Fruit fly (Drosophila melanogaster) whole organism, embryonic: Measurements from ENCODE around the gene CG7484.

Experiments used
- Ada2b ChIP-seq: fragments of 200-800 bp; sonication (Bioruptor generic); IDR thresholded peaks from 2 replicates; pipeline ENCODE4 v1.3.6; 2022; ENCODE audit warnings: missing biosample characterization, missing genetic modification characterization
- BEAF-32 ChIP-seq: fragments of 200-800 bp; sonication (Bioruptor generic); optimal IDR thresholded peaks from 3 replicates; lab custom pipeline; 2017; ENCODE audit warnings: missing biosample characterization, missing genetic modification characterization, mild to moderate bottlenecking, moderate library complexity, missing genetic modification reagents
- CG12659 ChIP-seq: fragments of 200-800 bp; sonication (Bioruptor generic); optimal IDR thresholded peaks from 3 replicates; lab custom pipeline; 2017; ENCODE audit warnings: mild to moderate bottlenecking, missing biosample characterization, missing genetic modification reagents, missing genetic modification characterization
- CG12744 ChIP-seq: fragments of 200-800 bp; sonication (Bioruptor generic); optimal IDR thresholded peaks from 2 replicates; lab custom pipeline; 2016; ENCODE audit warnings: missing biosample characterization, missing genetic modification characterization
- CG14050 ChIP-seq: fragments of 200-800 bp; sonication (Bioruptor generic); IDR thresholded peaks from 3 replicates; pipeline ENCODE4 v1.3.6; 2022; ENCODE audit warnings: missing biosample characterization, missing genetic modification characterization
- CG1603 ChIP-seq: fragments of 200-800 bp; sonication (Bioruptor generic); optimal IDR thresholded peaks from 2 replicates; lab custom pipeline; 2019; ENCODE audit warnings: missing biosample characterization, mild to moderate bottlenecking, missing genetic modification characterization, moderate library complexity
- CG16813 ChIP-seq: fragments of 200-800 bp; sonication (Bioruptor generic); IDR thresholded peaks from 3 replicates; pipeline ENCODE4 v1.3.6; 2022; ENCODE audit warnings: missing biosample characterization, missing genetic modification characterization; ENCODE audit not compliant: partially characterized antibody
- CG18262 ChIP-seq: fragments of 200-800 bp; optimal IDR thresholded peaks from 3 replicates; lab custom pipeline; 2019; ENCODE audit warnings: missing biosample characterization, mild to moderate bottlenecking, missing genetic modification characterization, moderate library complexity
- CG2120 ChIP-seq: fragments of 200-800 bp; sonication (Bioruptor generic); optimal IDR thresholded peaks from 3 replicates; lab custom pipeline; 2016; ENCODE audit warnings: missing biosample characterization, missing genetic modification characterization
- CG2875 ChIP-seq: fragments of 200-800 bp; sonication (Bioruptor generic); optimal IDR thresholded peaks from 2 replicates; lab custom pipeline; 2017; ENCODE audit warnings: missing biosample characterization, mild to moderate bottlenecking, missing genetic modification characterization, missing genetic modification reagents
- CG3065 ChIP-seq: fragments of 200-800 bp; sonication (Bioruptor generic); optimal IDR thresholded peaks from 2 replicates; lab custom pipeline; 2016; ENCODE audit warnings: missing biosample characterization, missing genetic modification characterization
- CG3847 ChIP-seq: fragments of 200-800 bp; sonication (Bioruptor generic); IDR thresholded peaks from 2 replicates; pipeline ENCODE4 v1.3.6; 2022; ENCODE audit warnings: missing biosample characterization, missing genetic modification characterization
- CG4820 ChIP-seq: fragments of 200-800 bp; sonication (Bioruptor generic); optimal IDR thresholded peaks from 3 replicates; lab custom pipeline; 2016; ENCODE audit warnings: missing biosample characterization, missing genetic modification characterization
- CG6683 ChIP-seq: fragments of 200-800 bp; sonication (Bioruptor generic); optimal IDR thresholded peaks from 2 replicates; lab custom pipeline; 2017; ENCODE audit warnings: missing biosample characterization, mild to moderate bottlenecking, missing genetic modification characterization, missing genetic modification reagents
- CG8290 ChIP-seq, 3 experiments: fragments of 200-800 bp; sonication (Bioruptor generic); optimal IDR thresholded peaks; 2 replicates each; lab custom pipeline; 2016 to 2019; ENCODE audit warnings: missing biosample characterization in 3 of 3, missing genetic modification characterization in 3 of 3, mild to moderate bottlenecking in 2 of 3, moderate library complexity in 1 of 3
- Dbx ChIP-seq: fragments of 200-800 bp; sonication (Bioruptor generic); IDR thresholded peaks from 3 replicates; pipeline ENCODE4 v1.3.6; 2022; ENCODE audit warnings: missing biosample characterization, missing genetic modification characterization
- Dll ChIP-seq: fragments of 200-800 bp; sonication (Bioruptor generic); IDR thresholded peaks from 4 replicates; pipeline ENCODE4 v1.3.6; 2022; ENCODE audit warnings: missing biosample characterization, missing genetic modification characterization; ENCODE audit not compliant: partially characterized antibody
- E2f2 ChIP-seq: fragments of 200-800 bp; sonication (Bioruptor generic); IDR thresholded peaks from 2 replicates; pipeline ENCODE4 v1.3.6; 2022; ENCODE audit warnings: missing biosample characterization, missing genetic modification characterization
- Elba2 ChIP-seq: fragments of 200-800 bp; sonication (Bioruptor generic); optimal IDR thresholded peaks from 3 replicates; lab custom pipeline; 2016; ENCODE audit warnings: missing biosample characterization, missing genetic modification characterization
- HLH3B ChIP-seq: fragments of 200-800 bp; sonication (Bioruptor generic); IDR thresholded peaks from 2 replicates; pipeline ENCODE4 v1.3.6; 2022; ENCODE audit warnings: missing biosample characterization, missing genetic modification characterization
- Kr ChIP-seq: fragments of 200-800 bp; sonication (Bioruptor generic); optimal IDR thresholded peaks from 2 replicates; lab custom pipeline; 2017; ENCODE audit warnings: missing biosample characterization, mild to moderate bottlenecking, missing genetic modification characterization
- Oaz ChIP-seq: fragments of 200-800 bp; sonication (Bioruptor generic); IDR thresholded peaks from 2 replicates; pipeline ENCODE4 v1.3.6; 2022; ENCODE audit warnings: missing biosample characterization, missing genetic modification characterization
- Opbp ChIP-seq: fragments of 200-800 bp; sonication (Bioruptor generic); IDR thresholded peaks from 3 replicates; pipeline ENCODE4 v1.3.6; 2022; ENCODE audit warnings: missing biosample characterization, missing genetic modification characterization; ENCODE audit not compliant: partially characterized antibody
- Rfx ChIP-seq: fragments of 200-800 bp; sonication (Bioruptor generic); IDR thresholded peaks from 2 replicates; pipeline ENCODE4 v1.3.6; 2022; ENCODE audit warnings: missing biosample characterization, missing genetic modification characterization
- Rx ChIP-seq: fragments of 200-800 bp; sonication (Bioruptor generic); IDR thresholded peaks from 2 replicates; pipeline ENCODE4 v1.3.6; 2022; ENCODE audit warnings: missing biosample characterization, missing genetic modification characterization
- Scr ChIP-seq: fragments of 200-800 bp; sonication (Bioruptor generic); IDR thresholded peaks from 2 replicates; pipeline ENCODE4 v1.3.6; 2022; ENCODE audit warnings: missing biosample characterization, missing genetic modification characterization; ENCODE audit not compliant: partially characterized antibody
- Six4 ChIP-seq: fragments of 200-800 bp; sonication (Bioruptor generic); optimal IDR thresholded peaks from 2 replicates; lab custom pipeline; 2016; ENCODE audit warnings: missing biosample characterization, missing genetic modification characterization
- Sry-δ ChIP-seq: fragments of 200-800 bp; sonication (Bioruptor generic); optimal IDR thresholded peaks from 2 replicates; lab custom pipeline; 2016; ENCODE audit warnings: missing biosample characterization, missing genetic modification characterization
- Vsx1 ChIP-seq: fragments of 200-800 bp; sonication (Bioruptor generic); optimal IDR thresholded peaks from 2 replicates; lab custom pipeline; 2017; ENCODE audit warnings: missing biosample characterization, mild to moderate bottlenecking, missing genetic modification characterization, missing genetic modification reagents
- aop ChIP-seq: fragments of 200-800 bp; sonication (Bioruptor generic); IDR thresholded peaks from 2 replicates; pipeline ENCODE4 v1.3.6; 2022; ENCODE audit warnings: missing biosample characterization, missing genetic modification characterization
- bcd ChIP-seq: fragments of 200-800 bp; sonication (Bioruptor generic); optimal IDR thresholded peaks from 2 replicates; lab custom pipeline; 2017; ENCODE audit warnings: missing biosample characterization, mild to moderate bottlenecking, missing genetic modification characterization
- bsh ChIP-seq, 2 experiments: fragments of 200-800 bp; sonication (Bioruptor generic); optimal IDR thresholded peaks; 2 replicates each; lab custom pipeline; 2017 to 2018; ENCODE audit warnings: mild to moderate bottlenecking in 2 of 2, missing biosample characterization in 2 of 2, missing genetic modification characterization in 2 of 2, moderate library complexity in 1 of 2
- btn ChIP-seq: fragments of 200-800 bp; sonication (Bioruptor generic); optimal IDR thresholded peaks from 2 replicates; lab custom pipeline; 2016; ENCODE audit warnings: missing biosample characterization, missing genetic modification characterization
- chinmo ChIP-seq: fragments of 200-800 bp; sonication (Bioruptor generic); IDR thresholded peaks from 4 replicates; pipeline ENCODE4 v1.3.6; 2022; ENCODE audit warnings: missing biosample characterization, missing genetic modification characterization; ENCODE audit not compliant: partially characterized antibody
- dan ChIP-seq: fragments of 200-800 bp; sonication (Bioruptor generic); IDR thresholded peaks from 2 replicates; pipeline ENCODE4 v1.3.6; 2022; ENCODE audit warnings: missing biosample characterization, missing genetic modification characterization
- dm ChIP-seq: fragments of 200-800 bp; sonication (Bioruptor generic); optimal IDR thresholded peaks from 3 replicates; lab custom pipeline; 2016; ENCODE audit warnings: missing biosample characterization, missing genetic modification characterization
- dmrt99B ChIP-seq: fragments of 200-800 bp; sonication (Bioruptor generic); optimal IDR thresholded peaks from 2 replicates; lab custom pipeline; 2018; ENCODE audit warnings: missing biosample characterization, mild to moderate bottlenecking, missing genetic modification characterization, moderate library complexity
- esg ChIP-seq: fragments of 200-800 bp; sonication (Bioruptor generic); conservative IDR thresholded peaks from 2 replicates; pipeline ENCODE4 v1.3.6; 2022; ENCODE audit warnings: missing biosample characterization, missing genetic modification characterization
- fru ChIP-seq: fragments of >200 bp; optimal IDR thresholded peaks from 2 replicates; lab custom pipeline; 2017
- hbn ChIP-seq: fragments of 200-800 bp; sonication (Bioruptor generic); IDR thresholded peaks from 2 replicates; pipeline ENCODE4 v1.3.6; 2022; ENCODE audit warnings: missing biosample characterization, missing genetic modification characterization; ENCODE audit not compliant: partially characterized antibody
- jumu ChIP-seq: fragments of 200-800 bp; sonication (Bioruptor generic); optimal IDR thresholded peaks from 3 replicates; lab custom pipeline; 2016; ENCODE audit warnings: missing biosample characterization, missing genetic modification characterization
- kay ChIP-seq: fragments of 200-800 bp; sonication (Bioruptor generic); optimal IDR thresholded peaks from 2 replicates; lab custom pipeline; 2016; ENCODE audit warnings: missing biosample characterization, missing genetic modification characterization
- kni ChIP-seq: fragments of 200-800 bp; sonication (Bioruptor generic); optimal IDR thresholded peaks from 3 replicates; lab custom pipeline; 2017; ENCODE audit warnings: mild to moderate bottlenecking, missing biosample characterization, missing genetic modification reagents, missing genetic modification characterization
- knrl ChIP-seq: fragments of 200-800 bp; sonication (Bioruptor generic); IDR thresholded peaks from 3 replicates; pipeline ENCODE4 v1.3.6; 2022; ENCODE audit warnings: missing biosample characterization, missing genetic modification characterization; ENCODE audit not compliant: partially characterized antibody
- nom ChIP-seq: fragments of 200-800 bp; sonication (Bioruptor generic); optimal IDR thresholded peaks from 2 replicates; lab custom pipeline; 2017; ENCODE audit warnings: missing biosample characterization, missing genetic modification characterization, mild to moderate bottlenecking, moderate library complexity, missing genetic modification reagents
- pfk ChIP-seq: fragments of 200-800 bp; sonication (Bioruptor generic); optimal IDR thresholded peaks from 2 replicates; lab custom pipeline; 2018; ENCODE audit warnings: missing biosample characterization, mild to moderate bottlenecking, missing genetic modification characterization, moderate library complexity
- pum ChIP-seq: fragments of 200-800 bp; sonication (Bioruptor generic); optimal IDR thresholded peaks from 2 replicates; lab custom pipeline; 2016; ENCODE audit warnings: missing biosample characterization, missing genetic modification characterization
- slp2 ChIP-seq: fragments of 200-800 bp; sonication (Bioruptor generic); optimal IDR thresholded peaks from 2 replicates; lab custom pipeline; 2016; ENCODE audit warnings: missing biosample characterization, missing genetic modification characterization
- trem ChIP-seq: fragments of 200-800 bp; optimal IDR thresholded peaks from 3 replicates; lab custom pipeline; 2019; ENCODE audit warnings: missing biosample characterization, mild to moderate bottlenecking, missing genetic modification characterization, moderate library complexity

CG7484 gene

DNA sequence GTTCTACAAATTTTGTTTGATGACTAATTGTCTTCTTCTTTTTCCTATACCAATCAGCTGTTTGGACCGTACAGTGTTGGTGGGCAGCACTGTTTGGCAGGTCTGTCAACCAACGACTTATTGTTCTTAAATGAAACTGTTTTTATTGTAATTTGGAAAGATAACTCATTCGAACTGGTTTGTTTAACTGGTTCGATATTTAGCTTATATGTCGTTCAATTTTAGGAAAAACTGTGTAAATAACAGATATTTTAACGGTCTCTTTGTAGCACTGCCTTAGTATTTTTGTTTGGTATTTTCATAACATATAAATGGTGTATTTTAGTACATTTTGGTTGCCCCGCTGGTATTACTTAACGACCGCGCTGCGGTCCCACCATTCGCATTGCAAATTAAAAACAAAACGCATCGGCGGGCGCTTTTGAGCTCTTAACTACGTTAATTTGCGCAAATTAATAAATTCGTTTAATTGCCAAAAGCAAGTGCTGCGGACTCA is 32.9 kb upstream of the CG7484 start, which contains the start of the genes Vps60 and anchor (continued):
- peak; percentile 11; the same call in 1 of the 2 replicates for TF ChIP-seq Ada2b (GFP tag; lab: Robert Waterston, UW)
- peak; percentile 18 for TF ChIP-seq CG8290 (GFP tag; optimal IDR thresholded peaks at IDR 0.05; lab: Kevin White, UChicago)
- no peak for TF ChIP-seq CG8290 (tag; optimal IDR thresholded peaks at IDR 0.05; lab: Kevin White, UChicago)
- peak; percentile 53 for TF ChIP-seq pum
- peak; percentile 14 for TF ChIP-seq bcd (GFP tag; lab: Kevin White, UChicago)
- TF ChIP-seq knrl (GFP tag; lab: Robert Waterston, UW): 0 out of 3 replicates have a peak, but pooled peaks have one; percentile 23
- peak; percentile 59 for TF ChIP-seq Sry-δ (GFP tag; lab: Kevin White, UChicago)
- TF ChIP-seq btn: peak; percentile 64
- TF ChIP-seq kay (GFP tag; lab: Kevin White, UChicago): peak; percentile 98
- TF ChIP-seq Six4 (GFP tag; lab: Kevin White, UChicago): peak; percentile 47
- TF ChIP-seq esg (GFP tag; lab: Robert Waterston, UW): no peak
- no peak for TF ChIP-seq kni (GFP tag; lab: Kevin White, UChicago)
- peak; percentile 5 for TF ChIP-seq CG2875 (GFP tag; lab: Kevin White, UChicago)
- 0 out of 3 replicates have a peak, but pooled peaks have one; percentile 61 for TF ChIP-seq Dbx (GFP tag; lab: Robert Waterston, UW)
- TF ChIP-seq E2f2 (GFP tag; lab: Robert Waterston, UW): peak; percentile 65
- TF ChIP-seq Kr (GFP tag; lab: Kevin White, UChicago): no peak
- no peak for TF ChIP-seq Rx (GFP tag; lab: Robert Waterston, UW)
- peak; percentile 17 for TF ChIP-seq slp2 (GFP tag; lab: Kevin White, UChicago)
- TF ChIP-seq pfk (GFP tag; lab: Kevin White, UChicago): no peak
- peak; percentile 56 for TF ChIP-seq BEAF-32 (GFP tag; lab: Kevin White, UChicago)
- TF ChIP-seq dan (GFP tag; lab: Robert Waterston, UW): no peak
- no peak for TF ChIP-seq Opbp (GFP tag; lab: Robert Waterston, UW)
- TF ChIP-seq fru (lab: Kevin White, UChicago): no peak
- peak; percentile 87 for TF ChIP-seq CG12659 (GFP tag; lab: Kevin White, UChicago)
- TF ChIP-seq chinmo: no peak
- peak; percentile 30; the same call in 1 of the 2 replicates for TF ChIP-seq CG3847 (GFP tag; lab: Robert Waterston, UW)
- TF ChIP-seq Oaz (GFP tag; lab: Robert Waterston, UW): no peak
- TF ChIP-seq CG3065: peak; percentile 16
- TF ChIP-seq HLH3B (GFP tag; lab: Robert Waterston, UW): no peak
- peak; percentile 47 for TF ChIP-seq CG18262 (tag; lab: Kevin White, UChicago)
- TF ChIP-seq CG16813: no peak
- no peak for TF ChIP-seq CG12744 (GFP tag; lab: Kevin White, UChicago)
- peak; percentile 52 for TF ChIP-seq nom (GFP tag; lab: Kevin White, UChicago)
- peak; percentile 41 for TF ChIP-seq Scr (GFP tag; lab: Robert Waterston, UW)
- no peak for TF ChIP-seq CG14050 (GFP tag; lab: Robert Waterston, UW)
- TF ChIP-seq CG1603 (tag; lab: Kevin White, UChicago): peak; percentile 58
- peak; percentile 35 for TF ChIP-seq CG6683 (GFP tag; lab: Kevin White, UChicago)
- TF ChIP-seq aop (GFP tag; lab: Robert Waterston, UW): no peak
- peak; percentile 58 for TF ChIP-seq CG4820
- peak; percentile 21 for TF ChIP-seq dmrt99B (tag; lab: Kevin White, UChicago)
- TF ChIP-seq jumu (GFP tag; lab: Kevin White, UChicago): peak; percentile 70
- no peak for TF ChIP-seq hbn
- TF ChIP-seq trem (tag; lab: Kevin White, UChicago): peak; percentile 97
- TF ChIP-seq Rfx (GFP tag; lab: Robert Waterston, UW): 0 out of 2 replicates have a peak, but pooled peaks have one; percentile 23
- TF ChIP-seq CG2120 (GFP tag; lab: Kevin White, UChicago): peak; percentile 84
- TF ChIP-seq Vsx1 (GFP tag; lab: Kevin White, UChicago): peak; percentile 50
- peak; percentile 50; the same call in 2 of the 4 replicates for TF ChIP-seq Dll
- TF ChIP-seq Elba2 (GFP tag; lab: Kevin White, UChicago): peak; percentile 4
- TF ChIP-seq bsh (GFP tag; optimal IDR thresholded peaks at IDR 0.05; lab: Kevin White, UChicago): peak in 1 of 2 experiments; percentile 1
- TF ChIP-seq dm (GFP tag; lab: Kevin White, UChicago): peak; percentile 26
